Worm (Caenorhabditis elegans): ENCODE results near the gene tin-9.1.
A peak's percentile ranks its signal among the peaks of the same experiment; 100 is the strongest.

Gene tin-9.1

ce11 chrIV:7023004-7023403 is 21.4 kb downstream of the tin-9.1 start (continued):
- peak; percentile 39 for TF ChIP-seq egl-13 (tag; optimal IDR thresholded peaks at IDR 0.05)
- TF ChIP-seq pqm-1 (tag; optimal IDR thresholded peaks at IDR 0.05): no peak
- no peak for TF ChIP-seq nhr-76 (tag; optimal IDR thresholded peaks at IDR 0.05)
- peak; percentile 34 for TF ChIP-seq lin-39 (tag; optimal IDR thresholded peaks at IDR 0.05)
- TF ChIP-seq mep-1 (tag; optimal IDR thresholded peaks at IDR 0.05): peak; percentile 88
- no peak for TF ChIP-seq sox-4 (tag; optimal IDR thresholded peaks at IDR 0.05)
- TF ChIP-seq pax-3 (tag; optimal IDR thresholded peaks at IDR 0.05): no peak
- TF ChIP-seq vab-15 (tag; optimal IDR thresholded peaks at IDR 0.05): no peak
- TF ChIP-seq snu-23 (GFP tag; optimal IDR thresholded peaks at IDR 0.05): peak; percentile 92
- no peak for TF ChIP-seq ets-5 (GFP tag; IDR thresholded peaks at IDR 0.05)
- no peak for TF ChIP-seq aly-2 (tag; optimal IDR thresholded peaks at IDR 0.05)
- peak; percentile 50 for TF ChIP-seq dsc-1 (tag; optimal IDR thresholded peaks at IDR 0.05)
- TF ChIP-seq Y116A8C.19 (tag; optimal IDR thresholded peaks at IDR 0.05; ENCODE audit: borderline replicate concordance): no peak
- no peak for TF ChIP-seq alr-1 (tag; optimal IDR thresholded peaks at IDR 0.05; ENCODE audit: borderline replicate concordance)
- peak; percentile 85 for TF ChIP-seq nhr-85 (tag)
- peak; percentile 57 to 75 for TF ChIP-seq lin-35 (GFP tag; optimal IDR thresholded peaks at IDR 0.05)
- TF ChIP-seq ceh-88 (GFP tag; IDR thresholded peaks at IDR 0.05): no peak
- peak; percentile 81 for TF ChIP-seq nhr-90 (tag; optimal IDR thresholded peaks at IDR 0.05; ENCODE audit: poor library complexity)
- no peak for TF ChIP-seq ama-1 (optimal IDR thresholded peaks at IDR 0.05)
- TF ChIP-seq sptf-1 (tag; optimal IDR thresholded peaks at IDR 0.05): no peak
- TF ChIP-seq F16B12.6 (tag; optimal IDR thresholded peaks at IDR 0.05): no peak
- no peak for TF ChIP-seq sup-37 (GFP tag; optimal IDR thresholded peaks at IDR 0.05)
- TF ChIP-seq blmp-1 (tag; optimal IDR thresholded peaks at IDR 0.05): peak; percentile 51
- TF ChIP-seq efl-1 (optimal IDR thresholded peaks at IDR 0.05): peak; percentile 60 to 66
- TF ChIP-seq efl-1 (GFP tag; optimal IDR thresholded peaks at IDR 0.05 in 1 of 2): peak; percentile 31 to 62
- no peak for TF ChIP-seq unc-98 (GFP tag; IDR thresholded peaks at IDR 0.05)
- TF ChIP-seq mab-9 (GFP tag; IDR thresholded peaks at IDR 0.05): no peak
- TF ChIP-seq lir-3 (tag; optimal IDR thresholded peaks at IDR 0.05; ENCODE audit: poor library complexity): peak; percentile 67
- no peak for TF ChIP-seq fkh-10 (GFP tag; optimal IDR thresholded peaks at IDR 0.05)
- TF ChIP-seq efl-3 (GFP tag; optimal IDR thresholded peaks at IDR 0.05): no peak
- peak in 1 of 2 experiments; percentile 83 for TF ChIP-seq mdl-1 (tag; optimal IDR thresholded peaks at IDR 0.05)
- TF ChIP-seq fkh-8 (tag; optimal IDR thresholded peaks at IDR 0.05): peak; percentile 37
- peak; percentile 48 for TF ChIP-seq snpc-4 (tag; optimal IDR thresholded peaks at IDR 0.05)
- peak; percentile 14 for TF ChIP-seq lin-13 (GFP tag; optimal IDR thresholded peaks at IDR 0.05)
- TF ChIP-seq nhr-71 (tag; optimal IDR thresholded peaks at IDR 0.05): peak; percentile 94
- no peak for TF ChIP-seq nhr-84 (tag; optimal IDR thresholded peaks at IDR 0.05)
- TF ChIP-seq unc-62 (GFP tag; optimal IDR thresholded peaks at IDR 0.05): no peak
- peak; percentile 38 to 80 (median 66) for TF ChIP-seq ceh-82 (tag; optimal IDR thresholded peaks at IDR 0.05)
- TF ChIP-seq irx-1 (tag; optimal IDR thresholded peaks at IDR 0.05): peak; percentile 27
- TF ChIP-seq rnt-1 (tag; optimal IDR thresholded peaks at IDR 0.05): peak; percentile 80
- peak; percentile 72 to 81 for TF ChIP-seq lsy-2 (tag; optimal IDR thresholded peaks at IDR 0.05)
- TF ChIP-seq hlh-4 (tag; optimal IDR thresholded peaks at IDR 0.05): no peak
- peak; percentile 26 for TF ChIP-seq elt-2 (tag; optimal IDR thresholded peaks at IDR 0.05)
- TF ChIP-seq pag-3 (tag; optimal IDR thresholded peaks at IDR 0.05; ENCODE audit: borderline replicate concordance, insufficient read depth): no peak
- TF ChIP-seq ceh-63 (GFP tag; optimal IDR thresholded peaks at IDR 0.05): no peak
- TF ChIP-seq lin-14 (GFP tag; optimal IDR thresholded peaks at IDR 0.05): peak; percentile 96
- TF ChIP-seq hpl-2 (GFP tag; optimal IDR thresholded peaks at IDR 0.05): no peak
- no peak for TF ChIP-seq C34B4.2 (tag; optimal IDR thresholded peaks at IDR 0.05)
- TF ChIP-seq aha-1 (tag; optimal IDR thresholded peaks at IDR 0.05): peak; percentile 16
- TF ChIP-seq nhr-11 (tag; optimal IDR thresholded peaks at IDR 0.05): no peak
- peak; percentile 46 for TF ChIP-seq unc-130 (tag; optimal IDR thresholded peaks at IDR 0.05)
- no peak; the same call in 1 of the 2 replicates for TF ChIP-seq grh-1 (GFP tag; IDR thresholded peaks at IDR 0.05)
- no peak for TF ChIP-seq mef-2 (tag; optimal IDR thresholded peaks at IDR 0.05)
- peak; percentile 48 for TF ChIP-seq jun-1 (tag; optimal IDR thresholded peaks at IDR 0.05)
